Worm (Caenorhabditis elegans) whole organism, late embryonic: ENCODE measurements around the gene Y61B8B.3.

Source experiments
- F13H6.1 ChIP-seq: sonication (generic microtip); optimal IDR thresholded peaks from 2 replicates; lab custom pipeline; 2016; ENCODE audit warnings: missing genetic modification characterization, missing compliant biosample characterization
- K02D7.2 ChIP-seq: sonication (generic microtip); optimal IDR thresholded peaks from 2 replicates; lab custom pipeline; 2017; ENCODE audit warnings: mild to moderate bottlenecking, missing genetic modification characterization, missing compliant biosample characterization
- Y22D7AL.16 ChIP-seq: sonication (generic microtip); optimal IDR thresholded peaks from 2 replicates; lab custom pipeline; 2016; ENCODE audit warnings: missing genetic modification characterization, missing compliant biosample characterization
- ahr-1 ChIP-seq: sonication (generic microtip); optimal IDR thresholded peaks from 2 replicates; lab custom pipeline; 2016; ENCODE audit warnings: missing genetic modification characterization, missing compliant biosample characterization
- ama-1 ChIP-seq: fragments of 150-350 bp; optimal IDR thresholded peaks from 2 replicates; lab custom pipeline; 2014
- ceh-19 ChIP-seq: fragments of 200-800 bp; sonication (Bioruptor generic); optimal IDR thresholded peaks from 2 replicates; lab custom pipeline; 2018; ENCODE audit warnings: mild to moderate bottlenecking, missing genetic modification characterization, missing compliant biosample characterization
- ceh-2 ChIP-seq: sonication (generic microtip); optimal IDR thresholded peaks from 2 replicates; lab custom pipeline; 2016; ENCODE audit warnings: missing genotype, missing genetic modification characterization, missing compliant biosample characterization
- ceh-22 ChIP-seq: sonication (generic microtip); optimal IDR thresholded peaks from 2 replicates; lab custom pipeline; 2017; ENCODE audit warnings: missing biosample characterization, missing genetic modification characterization
- ceh-24 ChIP-seq: sonication (generic microtip); optimal IDR thresholded peaks from 2 replicates; lab custom pipeline; 2016; ENCODE audit warnings: mild to moderate bottlenecking, missing genetic modification characterization, missing compliant biosample characterization
- ceh-30 ChIP-seq: fragments of 150-350 bp; optimal IDR thresholded peaks from 2 replicates; lab custom pipeline; 2014; ENCODE audit warnings: missing biosample characterization, missing genetic modification characterization
- ceh-31 ChIP-seq: sonication (generic microtip); optimal IDR thresholded peaks from 2 replicates; lab custom pipeline; 2016; ENCODE audit warnings: missing genetic modification characterization, missing compliant biosample characterization
- ceh-34 ChIP-seq: sonication (generic microtip); optimal IDR thresholded peaks from 2 replicates; lab custom pipeline; 2016; ENCODE audit warnings: mild to moderate bottlenecking, missing genetic modification characterization, missing compliant biosample characterization
- ceh-45 ChIP-seq: fragments of 200-800 bp; sonication (Bioruptor generic); IDR thresholded peaks from 2 replicates; pipeline ENCODE4 v1.3.6; 2022; ENCODE audit warnings: missing genetic modification reagents, missing genetic modification characterization, missing compliant biosample characterization
- ceh-48 ChIP-seq: sonication (generic microtip); optimal IDR thresholded peaks from 2 replicates; lab custom pipeline; 2016; ENCODE audit warnings: missing genetic modification characterization, inconsistent platforms, missing compliant biosample characterization
- ceh-9 ChIP-seq: sonication (generic microtip); optimal IDR thresholded peaks from 2 replicates; lab custom pipeline; 2016; ENCODE audit warnings: mild to moderate bottlenecking, missing genetic modification characterization, inconsistent platforms, missing compliant biosample characterization
- che-1 ChIP-seq: sonication (generic microtip); optimal IDR thresholded peaks from 2 replicates; lab custom pipeline; 2016; ENCODE audit warnings: mild to moderate bottlenecking, missing genetic modification characterization, missing compliant biosample characterization
- dmd-4 ChIP-seq: sonication (generic microtip); optimal IDR thresholded peaks from 2 replicates; lab custom pipeline; 2016; ENCODE audit warnings: borderline replicate concordance, missing genetic modification characterization, missing compliant biosample characterization
- elt-2 ChIP-seq: sonication (generic microtip); optimal IDR thresholded peaks from 2 replicates; lab custom pipeline; 2016; ENCODE audit warnings: missing genetic modification reagents, missing genetic modification characterization, missing compliant biosample characterization
- ets-4 ChIP-seq: sonication (generic microtip); optimal IDR thresholded peaks from 2 replicates; lab custom pipeline; 2016; ENCODE audit warnings: missing genetic modification characterization, missing compliant biosample characterization
- eyg-1 ChIP-seq: sonication (generic microtip); optimal IDR thresholded peaks from 2 replicates; lab custom pipeline; 2016; ENCODE audit warnings: missing genotype, missing genetic modification characterization, missing compliant biosample characterization
- fkh-6 ChIP-seq: sonication (generic microtip); optimal IDR thresholded peaks from 2 replicates; lab custom pipeline; 2016; ENCODE audit warnings: missing genetic modification characterization, missing compliant biosample characterization
- gmeb-2 ChIP-seq: sonication (generic microtip); optimal IDR thresholded peaks from 2 replicates; lab custom pipeline; 2016; ENCODE audit warnings: missing genetic modification characterization, inconsistent platforms, missing compliant biosample characterization
- hlh-30 ChIP-seq: sonication (generic microtip); optimal IDR thresholded peaks from 2 replicates; lab custom pipeline; 2017; ENCODE audit warnings: antibody characterized with exemption, missing genetic modification characterization, missing compliant biosample characterization; ENCODE audit not compliant: insufficient read depth
- madf-2 ChIP-seq: sonication (generic microtip); optimal IDR thresholded peaks from 2 replicates; lab custom pipeline; 2017; ENCODE audit warnings: missing genetic modification characterization, missing compliant biosample characterization
- mec-3 ChIP-seq: sonication (generic microtip); optimal IDR thresholded peaks from 2 replicates; lab custom pipeline; 2016; ENCODE audit warnings: borderline replicate concordance, missing genetic modification characterization, missing compliant biosample characterization
- nhr-11 ChIP-seq: fragments of 150-350 bp; optimal IDR thresholded peaks from 2 replicates; lab custom pipeline; 2014; ENCODE audit warnings: missing biosample characterization, missing genetic modification characterization
- pat-9 ChIP-seq: fragments of 200-800 bp; sonication (Bioruptor generic); optimal IDR thresholded peaks from 2 replicates; lab custom pipeline; 2018; ENCODE audit warnings: mild to moderate bottlenecking, missing genetic modification characterization, moderate library complexity, missing compliant biosample characterization
- ref-2 ChIP-seq: sonication (generic microtip); optimal IDR thresholded peaks from 2 replicates; lab custom pipeline; 2016; ENCODE audit warnings: missing genetic modification characterization, missing compliant biosample characterization
- rnt-1 ChIP-seq: sonication (generic microtip); optimal IDR thresholded peaks from 2 replicates; lab custom pipeline; 2016; ENCODE audit warnings: missing genetic modification characterization, missing compliant biosample characterization
- sdc-2 ChIP-seq: sonication (generic microtip); optimal IDR thresholded peaks from 2 replicates; lab custom pipeline; 2016; ENCODE audit warnings: missing genotype, missing genetic modification characterization, missing compliant biosample characterization
- sox-2 ChIP-seq: fragments of 200-800 bp; sonication (Bioruptor generic); IDR thresholded peaks from 2 replicates; pipeline ENCODE4 v1.3.6; 2022; ENCODE audit warnings: missing genetic modification reagents, missing genetic modification characterization, missing compliant biosample characterization
- syd-9 ChIP-seq: sonication (generic microtip); optimal IDR thresholded peaks from 2 replicates; lab custom pipeline; 2016; ENCODE audit warnings: mild to moderate bottlenecking, missing genetic modification characterization, moderate library complexity, missing compliant biosample characterization
- tbx-2 ChIP-seq: sonication (generic microtip); optimal IDR thresholded peaks from 2 replicates; lab custom pipeline; 2016; ENCODE audit warnings: missing genetic modification characterization, missing compliant biosample characterization
- unc-3 ChIP-seq, 2 experiments: fragments of 200-800 bp in 1 of 2; sonication (Bioruptor generic) in 1 of 2; sonication (generic microtip) in 1 of 2; conservative IDR thresholded peaks in 1 of 2; optimal IDR thresholded peaks in 1 of 2; 2 replicates each; pipeline versions ENCODE4 v1.3.6 to Lab custom; 2016 to 2022; ENCODE audit warnings: missing compliant biosample characterization in 2 of 2, missing genetic modification characterization in 2 of 2, missing genetic modification reagents in 1 of 2
- unc-42 ChIP-seq: sonication (generic microtip); optimal IDR thresholded peaks from 2 replicates; lab custom pipeline; 2016; ENCODE audit warnings: missing genotype, missing genetic modification characterization, missing compliant biosample characterization
- unc-55 ChIP-seq: sonication (generic microtip); optimal IDR thresholded peaks from 2 replicates; lab custom pipeline; 2017; ENCODE audit warnings: missing biosample characterization, missing genetic modification reagents, missing genetic modification characterization
- unc-86 ChIP-seq: sonication (generic microtip); optimal IDR thresholded peaks from 2 replicates; lab custom pipeline; 2016; ENCODE audit warnings: missing genetic modification characterization, missing compliant biosample characterization
- zip-5 ChIP-seq: sonication (generic microtip); optimal IDR thresholded peaks from 2 replicates; lab custom pipeline; 2016; ENCODE audit warnings: missing genetic modification characterization, missing compliant biosample characterization

The Y61B8B.3 gene

DNA sequence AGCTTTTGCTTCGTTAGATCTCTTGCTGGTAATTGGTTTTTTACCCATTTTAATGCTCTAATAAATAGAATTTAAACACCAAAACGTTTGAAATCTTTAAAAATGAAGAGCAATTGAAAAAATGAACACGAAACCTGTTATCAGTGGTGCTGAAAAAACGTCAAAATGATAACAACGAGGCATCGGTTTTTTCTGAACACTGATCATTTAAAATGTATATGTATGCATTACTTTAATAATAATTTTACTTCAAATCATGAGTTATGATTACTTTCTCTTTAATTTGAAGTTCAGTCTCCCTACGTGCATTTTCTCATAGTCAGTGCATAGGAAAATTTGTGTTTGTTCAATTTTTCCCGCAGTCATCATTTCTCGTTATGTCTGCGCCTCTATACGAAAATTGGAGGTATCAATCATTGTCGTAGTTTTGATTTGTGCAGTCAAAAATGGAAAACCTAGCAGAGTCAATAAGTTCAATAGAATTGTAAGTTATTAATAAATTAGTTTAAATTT, 10.2 kb upstream of the Y61B8B.3 start, which contains the start of gene F31E9.3:
Gene F31E9.3 (plus strand): TSS at position 194 of the 513 bp plus-strand sequence.
- TF ChIP-seq hlh-30 (tag; lab: Kevin White, UChicago): no peak
- no peak for TF ChIP-seq zip-5 (tag; lab: Kevin White, UChicago)
- TF ChIP-seq fkh-6 (tag; lab: Kevin White, UChicago): no peak
- no peak for TF ChIP-seq ahr-1 (tag; lab: Kevin White, UChicago)
- no peak for TF ChIP-seq unc-86 (tag; lab: Kevin White, UChicago)
- TF ChIP-seq madf-2 (tag; lab: Kevin White, UChicago): no peak
- no peak for TF ChIP-seq rnt-1
- TF ChIP-seq, all 69 proteins: peak for 0

DNA sequence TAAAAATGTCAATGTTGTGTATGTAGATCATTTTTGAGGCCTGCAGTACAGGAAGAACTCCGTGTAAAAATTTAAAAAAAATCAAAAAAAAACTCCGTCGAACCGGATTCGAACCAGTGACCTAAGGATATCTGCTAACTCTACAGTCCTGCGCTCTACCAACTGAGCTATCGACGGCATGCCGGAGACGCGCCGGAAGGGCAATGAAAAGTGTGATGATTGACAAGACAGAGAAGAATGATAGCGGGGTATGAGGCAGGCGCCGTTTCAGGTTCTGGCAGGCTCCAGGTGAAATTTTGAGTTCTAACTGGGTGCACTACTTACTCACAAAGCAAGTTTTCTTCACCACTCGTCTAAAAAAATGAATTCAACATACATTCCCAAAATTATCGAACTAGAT, 5.5 kb upstream of the Y61B8B.3 start, which contains the start of gene srz-58:
Gene srz-58 (plus strand): TSS at position 362 of the 400 bp plus-strand sequence.
- TF ChIP-seq ceh-24 (tag; lab: Kevin White, UChicago) (no peak), Y22D7AL.16 (tag; lab: Kevin White, UChicago) (no peak), dmd-4 (tag; lab: Kevin White, UChicago) (no peak), ceh-34 (tag; lab: Kevin White, UChicago) (no peak), ceh-45 (GFP tag; lab: Robert Waterston, UW) (no peak), gmeb-2 (tag; lab: Kevin White, UChicago) (no peak), ceh-22 (tag; lab: Kevin White, UChicago) (no peak), ceh-19 (GFP tag; lab: Kevin White, UChicago) (no peak), pat-9 (no peak), rnt-1 (no peak), sox-2 (GFP tag; lab: Robert Waterston, UW) (no peak), unc-42 (no peak), zip-5 (tag; lab: Kevin White, UChicago) (no peak), ceh-30 (tag; lab: Kevin White, UChicago) (no peak), ceh-48 (tag; lab: Kevin White, UChicago) (no peak), ref-2 (no peak), ceh-9 (no peak), mec-3 (tag; lab: Kevin White, UChicago) (no peak), F13H6.1 (tag; lab: Kevin White, UChicago) (no peak), eyg-1 (no peak)
- TF ChIP-seq, all 69 proteins: peak for 0

DNA sequence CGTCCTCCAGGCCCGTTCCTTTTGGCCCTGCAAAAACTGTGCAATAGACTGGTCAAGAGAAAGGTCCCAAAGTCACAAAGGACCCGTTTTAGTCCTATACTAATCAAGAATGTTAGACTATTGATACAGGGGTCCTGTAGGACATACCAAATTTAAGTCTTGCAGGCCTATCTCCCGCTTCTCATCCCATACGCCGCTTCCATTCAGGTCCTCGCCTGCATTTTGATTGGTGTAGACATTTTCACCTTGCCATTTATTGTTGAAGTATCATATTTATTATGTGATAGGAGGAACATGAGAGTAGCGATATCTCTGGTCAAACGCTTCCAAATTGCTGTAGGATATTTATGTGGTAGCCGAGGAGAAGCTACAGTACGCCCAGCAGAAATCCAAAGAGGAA, 5.0 kb upstream of the Y61B8B.3 start:
- TF ChIP-seq sdc-2 (tag; lab: Kevin White, UChicago): no peak
- TF ChIP-seq syd-9 (tag; lab: Kevin White, UChicago): no peak
- TF ChIP-seq F13H6.1 (tag; lab: Kevin White, UChicago): no peak
- TF ChIP-seq che-1: no peak
- no peak for TF ChIP-seq ceh-2 (tag; lab: Kevin White, UChicago)
- TF ChIP-seq nhr-11 (tag; lab: Kevin White, UChicago): no peak
- TF ChIP-seq K02D7.2: no peak
- TF ChIP-seq hlh-30 (tag; lab: Kevin White, UChicago): no peak
- no peak for TF ChIP-seq unc-42
- no peak for TF ChIP-seq unc-55 (GFP tag; lab: Kevin White, UChicago)
- TF ChIP-seq ets-4 (tag; lab: Kevin White, UChicago): no peak
- TF ChIP-seq, all 69 proteins: peak for 0

DNA sequence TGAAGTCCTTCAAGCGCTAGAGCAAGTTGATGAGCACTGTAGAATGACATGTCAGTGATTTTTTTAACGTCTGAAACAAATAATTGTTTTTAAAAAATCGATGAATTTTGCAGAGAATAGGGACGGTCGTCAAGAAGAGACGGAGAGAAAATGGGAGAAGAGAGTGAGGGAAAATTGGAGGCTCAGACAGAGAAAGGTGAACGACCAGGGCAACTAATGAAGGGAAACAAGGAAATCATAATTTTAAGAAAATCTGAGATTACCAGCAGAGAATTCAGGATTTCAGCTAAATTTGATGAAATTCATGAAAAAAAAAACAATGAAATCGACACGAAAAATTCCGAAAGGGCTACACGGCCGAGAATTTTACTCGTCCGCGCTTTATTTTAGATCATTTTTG, 2.8 kb upstream of the Y61B8B.3 start, which contains the start of gene F31E9.6:
Gene F31E9.6 (minus strand): TSS at position 91 of the 400 bp plus-strand sequence.
- TF ChIP-seq ceh-48 (tag; lab: Kevin White, UChicago) (no peak), dmd-4 (tag; lab: Kevin White, UChicago) (no peak), zip-5 (tag; lab: Kevin White, UChicago) (no peak), nhr-11 (tag; lab: Kevin White, UChicago) (no peak), elt-2 (tag; lab: Kevin White, UChicago) (no peak), K02D7.2 (no peak), ama-1 (lab: Kevin White, UChicago) (no peak), unc-3 (GFP tag; conservative IDR thresholded peaks at IDR 0.05; lab: Robert Waterston, UW) (no peak), unc-3 (tag; optimal IDR thresholded peaks at IDR 0.05; lab: Kevin White, UChicago) (no peak), ahr-1 (tag; lab: Kevin White, UChicago) (no peak), Y22D7AL.16 (tag; lab: Kevin White, UChicago) (no peak), tbx-2 (tag; lab: Kevin White, UChicago) (no peak), ceh-31 (tag; lab: Kevin White, UChicago) (no peak), ceh-30 (tag; lab: Kevin White, UChicago) (no peak), unc-55 (GFP tag; lab: Kevin White, UChicago) (no peak), gmeb-2 (tag; lab: Kevin White, UChicago) (no peak)
